Worm (Caenorhabditis elegans) whole organism, young adult: ENCODE data around the gene C28H8.3.

Source experiments
- aptf-3 ChIP-seq: fragments of 200-800 bp; sonication (Bioruptor generic); IDR thresholded peaks from 2 replicates; pipeline ENCODE4 v1.3.6; 2022; ENCODE audit warnings: missing genetic modification characterization, missing compliant biosample characterization
- let-607 ChIP-seq, 2 experiments: fragments of 200-800 bp in 1 of 2; sonication (Bioruptor generic) in 1 of 2; sonication (generic microtip) in 1 of 2; optimal IDR thresholded peaks; 2 replicates each; lab custom pipeline; 2016 to 2018; ENCODE audit warnings: mild to moderate bottlenecking in 2 of 2, missing compliant biosample characterization in 2 of 2, missing genetic modification characterization in 2 of 2, moderate library complexity in 2 of 2, missing genotype in 1 of 2
- mes-4 ChIP-seq: sonication (generic microtip); optimal IDR thresholded peaks from 2 replicates; lab custom pipeline; 2016; ENCODE audit warnings: missing genotype, missing genetic modification characterization, missing compliant biosample characterization
- nfya-1 ChIP-seq: sonication (generic microtip); optimal IDR thresholded peaks from 2 replicates; lab custom pipeline; 2017; ENCODE audit warnings: antibody characterized with exemption, missing compliant biosample characterization, missing genetic modification characterization, borderline replicate concordance; ENCODE audit not compliant: insufficient read depth
- nhr-120 ChIP-seq: fragments of 200-800 bp; sonication (Bioruptor generic); IDR thresholded peaks from 2 replicates; pipeline ENCODE4 v1.3.6; 2022; ENCODE audit warnings: missing genetic modification characterization, missing compliant biosample characterization

ce11 chrIII:5875418-5875702 lies 33.1 kb upstream of the C28H8.3 start:
- no peak for TF ChIP-seq nhr-120 (GFP tag; lab: Robert Waterston, UW)
- TF ChIP-seq aptf-3 (GFP tag; lab: Robert Waterston, UW), result no peak
- no peak for TF ChIP-seq let-607 (tag; optimal IDR thresholded peaks at IDR 0.05; lab: Kevin White, UChicago)
- no peak for TF ChIP-seq nfya-1 (tag; lab: Kevin White, UChicago)
- no peak for TF ChIP-seq mes-4 (tag; lab: Kevin White, UChicago)
